Worm (Caenorhabditis elegans): ENCODE data around the gene rsef-1.

rsef-1 gene

DNA sequence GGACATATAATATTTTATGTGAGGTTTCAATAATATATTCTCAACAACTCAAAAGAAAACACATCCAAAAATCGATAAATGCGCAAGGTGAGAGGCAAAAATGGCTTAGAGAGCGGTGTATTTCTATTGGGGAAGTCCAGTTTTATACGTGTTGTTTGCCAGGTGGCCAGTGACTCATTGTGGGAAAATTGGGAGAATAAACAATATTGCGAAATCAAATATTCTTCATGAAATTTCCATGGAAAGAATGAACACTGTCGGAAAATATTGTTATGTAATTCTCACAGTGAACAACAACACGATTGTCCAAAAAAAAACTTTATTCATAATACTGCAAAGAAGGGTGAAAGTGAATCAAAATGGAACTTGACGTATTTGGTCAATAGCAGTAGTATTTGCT, 28.4 kb upstream of the rsef-1 start:
- TF ChIP-seq zip-8 (tag; optimal IDR thresholded peaks at IDR 0.05) (no peak), nhr-76 (tag; optimal IDR thresholded peaks at IDR 0.05) (no peak), ces-1 (GFP tag; optimal IDR thresholded peaks at IDR 0.05) (no peak), tbx-8 (GFP tag; optimal IDR thresholded peaks at IDR 0.05) (no peak), mep-1 (tag; optimal IDR thresholded peaks at IDR 0.05) (no peak)

DNA sequence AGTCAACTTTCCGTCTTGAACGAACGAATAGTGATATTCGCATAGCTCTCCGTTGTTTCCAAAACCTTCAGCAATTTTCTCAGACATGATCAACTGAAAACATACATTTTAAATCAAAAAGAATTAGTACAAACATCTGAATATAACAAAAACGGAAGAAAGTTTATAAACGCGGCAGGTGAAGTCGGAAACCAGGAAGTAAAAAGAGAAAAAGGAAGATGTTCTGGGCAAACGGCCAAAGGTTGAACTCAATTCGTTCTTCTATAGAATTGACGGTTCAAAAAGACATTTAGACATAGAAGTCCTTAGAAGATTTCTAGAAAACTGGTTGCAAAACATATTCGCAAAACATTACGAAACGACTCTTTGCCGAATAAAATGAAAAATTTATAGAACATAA, 28.0 kb upstream of the rsef-1 start, which contains the start of gene F52E4.5:
TSS of gene F52E4.5 (minus strand) at position 101 of the 400 bp plus-strand sequence.
- TF ChIP-seq cnd-1 (tag; optimal IDR thresholded peaks at IDR 0.05) (no peak), ceh-43 (GFP tag; optimal IDR thresholded peaks at IDR 0.05) (no peak)

DNA sequence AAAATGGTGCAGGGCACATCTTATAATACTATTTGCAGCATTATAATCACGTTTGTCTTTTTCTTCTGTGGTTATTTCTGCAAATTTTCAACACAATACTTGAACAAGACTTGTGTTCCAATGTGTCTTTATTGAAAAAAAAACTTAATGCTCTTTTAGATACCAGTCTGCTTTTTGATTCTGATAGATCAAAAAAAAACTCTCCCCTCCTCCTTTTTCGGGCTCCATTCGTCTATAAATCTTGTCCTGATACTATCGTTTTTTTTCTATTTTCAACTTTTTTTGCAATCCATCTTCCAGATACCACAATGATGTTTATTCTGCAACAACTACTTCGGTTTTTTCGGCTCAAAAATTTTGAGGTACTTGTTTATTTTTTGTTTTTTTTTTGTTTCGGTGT, 21.6 kb upstream of the rsef-1 start, which contains the start of gene twk-16:
TSS of gene twk-16 (plus strand) at position 301 of the 400 bp plus-strand sequence.
- TF ChIP-seq sem-2 (GFP tag; optimal IDR thresholded peaks at IDR 0.05) (no peak), hlh-1 (tag; optimal IDR thresholded peaks at IDR 0.05) (no peak), ham-2 (GFP tag; optimal IDR thresholded peaks at IDR 0.05) (no peak), ztf-11 (tag; optimal IDR thresholded peaks at IDR 0.05) (no peak), unc-62 (GFP tag; optimal IDR thresholded peaks at IDR 0.05) (no peak), mls-2 (tag; optimal IDR thresholded peaks at IDR 0.05) (no peak)

DNA sequence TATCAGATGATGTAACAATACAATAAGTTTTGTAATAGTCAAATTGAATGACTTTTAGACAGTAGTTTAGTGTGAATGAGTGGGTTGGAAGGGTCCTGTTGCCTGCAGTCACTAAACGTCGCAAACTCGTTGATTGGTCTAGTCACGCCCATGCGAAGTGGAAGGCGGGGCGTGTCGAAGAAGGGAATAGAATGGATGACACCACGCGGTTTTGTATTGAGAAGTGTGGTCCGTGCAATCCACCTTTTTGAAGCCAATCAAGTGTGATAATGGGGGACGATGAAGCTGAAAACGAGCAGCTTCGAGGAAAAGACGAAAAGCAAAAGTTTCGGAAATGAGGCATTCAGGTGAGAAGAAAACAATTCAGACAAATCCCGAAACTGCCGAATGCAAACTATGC, 11.1 kb upstream of the rsef-1 start, which contains the start of gene ceh-31:
TSS of gene ceh-31 (minus strand) at position 101 of the 400 bp plus-strand sequence.
- no peak for TF ChIP-seq nhr-237 (tag; optimal IDR thresholded peaks at IDR 0.05)
- TF ChIP-seq lin-32 (GFP tag; optimal IDR thresholded peaks at IDR 0.05), result no peak

DNA sequence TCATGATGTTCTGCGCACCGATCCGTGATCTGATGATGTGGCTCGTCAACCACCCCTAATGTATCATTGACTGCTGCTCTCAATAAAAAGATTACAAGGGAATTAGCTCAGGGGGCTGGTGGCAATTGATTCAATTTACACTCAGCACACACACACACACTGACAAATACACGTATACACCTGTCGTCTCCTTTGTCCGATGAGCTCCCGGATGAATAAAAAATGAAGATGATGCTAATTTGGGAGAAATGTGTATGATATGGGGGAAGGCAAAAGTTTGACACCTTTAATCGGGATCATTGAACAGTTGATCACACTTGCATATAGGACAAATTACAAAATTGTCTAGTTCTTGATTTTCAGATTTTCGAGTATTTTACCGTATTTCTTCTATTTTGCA, 7.9 kb upstream of the rsef-1 start:
- TF ChIP-seq M03D4.4 (tag; optimal IDR thresholded peaks at IDR 0.05) (no peak), elt-3 (tag; optimal IDR thresholded peaks at IDR 0.05) (no peak), lin-32 (GFP tag; optimal IDR thresholded peaks at IDR 0.05) (no peak), sem-2 (GFP tag; optimal IDR thresholded peaks at IDR 0.05) (no peak), ces-1 (GFP tag; optimal IDR thresholded peaks at IDR 0.05) (peak; percentile 48), ceh-43 (GFP tag; optimal IDR thresholded peaks at IDR 0.05) (no peak), nhr-2 (tag; optimal IDR thresholded peaks at IDR 0.05) (no peak), nhr-76 (tag; optimal IDR thresholded peaks at IDR 0.05) (no peak)

DNA sequence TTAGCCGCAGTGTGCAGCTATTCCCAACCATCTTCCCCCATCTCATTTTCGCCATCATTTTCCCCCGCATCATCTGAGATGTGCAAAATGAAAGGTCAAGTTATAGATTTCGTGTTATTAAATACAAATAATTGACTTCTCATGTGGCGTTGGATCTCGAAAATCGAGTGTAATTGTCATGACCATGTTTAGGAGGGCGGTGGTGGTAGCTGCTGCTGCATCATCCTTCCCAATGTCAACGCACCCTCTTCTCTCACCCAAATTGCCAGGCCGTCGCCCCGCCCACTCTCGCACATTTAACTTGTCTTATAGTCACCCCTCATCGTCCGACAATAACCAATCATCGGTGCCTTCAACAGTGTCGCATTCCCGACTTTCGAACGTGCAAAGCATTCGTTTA, 4.1 kb upstream of the rsef-1 start, which contains the start of gene ceh-30:
TSS of gene ceh-30 (plus strand) at position 301 of the 400 bp plus-strand sequence.
- no peak for TF ChIP-seq sem-2 (GFP tag; optimal IDR thresholded peaks at IDR 0.05)
- no peak for TF ChIP-seq snpc-4 (tag; optimal IDR thresholded peaks at IDR 0.05)
- TF ChIP-seq cnd-1 (tag; optimal IDR thresholded peaks at IDR 0.05), result no peak
- no peak for TF ChIP-seq ces-1 (GFP tag; optimal IDR thresholded peaks at IDR 0.05)
- TF ChIP-seq lin-32 (GFP tag; optimal IDR thresholded peaks at IDR 0.05), result no peak
- TF ChIP-seq nhr-2 (tag; optimal IDR thresholded peaks at IDR 0.05), result no peak
- no peak for TF ChIP-seq bed-3 (GFP tag; optimal IDR thresholded peaks at IDR 0.05)
- no peak for TF ChIP-seq pha-4 (tag; optimal IDR thresholded peaks at IDR 0.05)
- TF ChIP-seq lin-13 (tag; optimal IDR thresholded peaks at IDR 0.05), result no peak
- no peak for TF ChIP-seq nhr-76 (tag; optimal IDR thresholded peaks at IDR 0.05)
- no peak for TF ChIP-seq hlh-1 (tag; optimal IDR thresholded peaks at IDR 0.05)
- TF ChIP-seq nhr-28 (tag; optimal IDR thresholded peaks at IDR 0.05), result no peak
- TF ChIP-seq unc-39 (tag; optimal IDR thresholded peaks at IDR 0.05), result no peak
- TF ChIP-seq nhr-12 (tag; optimal IDR thresholded peaks at IDR 0.05), result no peak
- TF ChIP-seq blmp-1 (tag; optimal IDR thresholded peaks at IDR 0.05), result no peak
- TF ChIP-seq mep-1 (tag; optimal IDR thresholded peaks at IDR 0.05), result no peak
- no peak for TF ChIP-seq drap-1 (GFP tag; optimal IDR thresholded peaks at IDR 0.05)
- no peak for TF ChIP-seq flh-1 (GFP tag; optimal IDR thresholded peaks at IDR 0.05)
- no peak for TF ChIP-seq mls-2 (tag; optimal IDR thresholded peaks at IDR 0.05)

DNA sequence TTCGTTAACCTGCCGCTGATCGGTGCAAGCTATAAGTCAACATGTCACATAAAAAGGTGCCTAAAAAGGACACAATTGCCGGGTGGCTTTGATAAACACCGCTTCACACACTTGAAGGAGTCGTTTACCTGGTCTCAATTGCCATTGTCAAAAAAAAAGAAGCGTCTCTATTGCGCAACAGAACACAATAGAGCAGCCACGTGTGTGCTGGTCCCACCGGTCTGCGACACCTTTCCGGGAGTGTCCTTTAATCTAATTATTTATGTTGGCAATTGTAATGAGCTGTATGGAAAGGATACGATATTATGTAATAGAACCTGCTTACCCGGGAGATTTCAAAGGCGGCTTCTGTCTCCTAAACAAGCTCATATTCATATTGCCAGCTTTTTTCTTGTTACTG, 2.5 kb upstream of the rsef-1 start:
- no peak for TF ChIP-seq ceh-43 (GFP tag; optimal IDR thresholded peaks at IDR 0.05)
- TF ChIP-seq sem-2 (GFP tag; optimal IDR thresholded peaks at IDR 0.05), result no peak
- no peak for TF ChIP-seq lsy-2 (tag; optimal IDR thresholded peaks at IDR 0.05)
- peak; percentile 75 for TF ChIP-seq nhr-2 (tag; optimal IDR thresholded peaks at IDR 0.05)
- TF ChIP-seq zip-8 (tag; optimal IDR thresholded peaks at IDR 0.05), result peak; percentile 55
- TF ChIP-seq nhr-237 (tag; optimal IDR thresholded peaks at IDR 0.05), result no peak

Measured in whole organism, mixed stage, embryonic.